Fruit fly (Drosophila melanogaster) whole organism, embryonic: Measurements from ENCODE around the gene Bet3.
A peak's percentile ranks its signal among the peaks of the same experiment; 100 is the strongest.

Experiments
- ATbp ChIP-seq: fragments of 200-800 bp; sonication (Bioruptor generic); optimal IDR thresholded peaks from 2 replicates; lab custom pipeline; 2017; ENCODE audit warnings: missing biosample characterization, mild to moderate bottlenecking, missing genetic modification characterization, missing genetic modification reagents
- Aef1 ChIP-seq: fragments of 200-800 bp; sonication (Bioruptor generic); IDR thresholded peaks from 3 replicates; pipeline ENCODE4 v1.3.6; 2022; ENCODE audit warnings: missing biosample characterization, missing genetic modification characterization
- Bdp1 ChIP-seq: fragments of 200-800 bp; sonication (Bioruptor generic); optimal IDR thresholded peaks from 3 replicates; lab custom pipeline; 2016; ENCODE audit warnings: missing biosample characterization, missing genetic modification characterization
- CG10431 ChIP-seq: fragments of 200-800 bp; sonication (Bioruptor generic); optimal IDR thresholded peaks from 3 replicates; lab custom pipeline; 2018; ENCODE audit warnings: missing biosample characterization, mild to moderate bottlenecking, missing genetic modification characterization
- CG11247 ChIP-seq: fragments of 200-800 bp; sonication (Bioruptor generic); IDR thresholded peaks from 2 replicates; pipeline ENCODE4 v1.3.6; 2022; ENCODE audit warnings: missing biosample characterization, missing genetic modification characterization
- CG14050 ChIP-seq: fragments of 200-800 bp; sonication (Bioruptor generic); IDR thresholded peaks from 3 replicates; pipeline ENCODE4 v1.3.6; 2022; ENCODE audit warnings: missing biosample characterization, missing genetic modification characterization
- CG17361 ChIP-seq: fragments of 200-800 bp; sonication (Bioruptor generic); IDR thresholded peaks from 3 replicates; pipeline ENCODE4 v1.3.6; 2022; ENCODE audit warnings: missing biosample characterization, missing genetic modification characterization
- CG18764 ChIP-seq: fragments of 200-800 bp; sonication (Bioruptor generic); optimal IDR thresholded peaks from 3 replicates; lab custom pipeline; 2016; ENCODE audit warnings: missing biosample characterization, missing genetic modification characterization
- CG2116 ChIP-seq: fragments of 200-800 bp; sonication (Bioruptor generic); optimal IDR thresholded peaks from 3 replicates; lab custom pipeline; 2018; ENCODE audit warnings: missing biosample characterization, mild to moderate bottlenecking, missing genetic modification characterization
- CG2875 ChIP-seq: fragments of 200-800 bp; sonication (Bioruptor generic); optimal IDR thresholded peaks from 2 replicates; lab custom pipeline; 2017; ENCODE audit warnings: missing biosample characterization, mild to moderate bottlenecking, missing genetic modification characterization, missing genetic modification reagents
- CG3847 ChIP-seq: fragments of 200-800 bp; sonication (Bioruptor generic); IDR thresholded peaks from 2 replicates; pipeline ENCODE4 v1.3.6; 2022; ENCODE audit warnings: missing biosample characterization, missing genetic modification characterization
- CG4820 ChIP-seq: fragments of 200-800 bp; sonication (Bioruptor generic); optimal IDR thresholded peaks from 3 replicates; lab custom pipeline; 2016; ENCODE audit warnings: missing biosample characterization, missing genetic modification characterization
- CG5245 ChIP-seq: fragments of 200-800 bp; sonication (Bioruptor generic); optimal IDR thresholded peaks from 3 replicates; lab custom pipeline; 2016; ENCODE audit warnings: missing biosample characterization, missing genetic modification characterization
- CG9932 ChIP-seq: fragments of 200-800 bp; sonication (Bioruptor generic); IDR thresholded peaks from 2 replicates; pipeline ENCODE4 v1.3.6; 2022; ENCODE audit warnings: missing biosample characterization, missing genetic modification characterization
- Dad ChIP-seq: fragments of 200-800 bp; sonication (Bioruptor generic); optimal IDR thresholded peaks from 3 replicates; lab custom pipeline; 2016; ENCODE audit warnings: missing biosample characterization, missing genetic modification characterization
- Dbx ChIP-seq: fragments of 200-800 bp; sonication (Bioruptor generic); IDR thresholded peaks from 3 replicates; pipeline ENCODE4 v1.3.6; 2022; ENCODE audit warnings: missing biosample characterization, missing genetic modification characterization
- Doc2 ChIP-seq: fragments of 200-800 bp; sonication (Bioruptor generic); IDR thresholded peaks from 2 replicates; pipeline ENCODE4 v1.3.6; 2022; ENCODE audit warnings: missing biosample characterization, missing genetic modification characterization
- Drgx ChIP-seq: fragments of 200-800 bp; sonication (Bioruptor generic); IDR thresholded peaks from 2 replicates; pipeline ENCODE4 v1.3.6; 2022; ENCODE audit warnings: missing biosample characterization, missing genetic modification characterization
- Fer3 ChIP-seq: fragments of 200-800 bp; sonication (Bioruptor generic); optimal IDR thresholded peaks from 2 replicates; lab custom pipeline; 2018; ENCODE audit warnings: missing biosample characterization, mild to moderate bottlenecking, missing genetic modification characterization, moderate library complexity
- GATAe ChIP-seq: fragments of 200-800 bp; sonication (Bioruptor generic); conservative IDR thresholded peaks from 2 replicates; pipeline ENCODE4 v1.3.6; 2022; ENCODE audit warnings: missing biosample characterization, missing genetic modification characterization
- HmgZ ChIP-seq: fragments of 200-800 bp; sonication (Bioruptor generic); optimal IDR thresholded peaks from 2 replicates; lab custom pipeline; 2018; ENCODE audit warnings: missing biosample characterization, mild to moderate bottlenecking, missing genetic modification characterization
- Hmx ChIP-seq: fragments of 200-800 bp; sonication (Bioruptor generic); optimal IDR thresholded peaks from 2 replicates; lab custom pipeline; 2016; ENCODE audit warnings: missing biosample characterization, missing genetic modification characterization
- Hr51 ChIP-seq, 2 experiments: fragments of 200-800 bp; sonication (Bioruptor generic); optimal IDR thresholded peaks; 2 replicates in 1 of 2; 3 replicates in 1 of 2; lab custom pipeline; 2016 to 2018; ENCODE audit warnings: missing biosample characterization in 2 of 2, missing genetic modification characterization in 2 of 2, mild to moderate bottlenecking in 1 of 2, moderate library complexity in 1 of 2
- Mes4 ChIP-seq: fragments of 200-800 bp; sonication (Bioruptor generic); optimal IDR thresholded peaks from 2 replicates; lab custom pipeline; 2016; ENCODE audit warnings: missing biosample characterization, missing genetic modification characterization
- Oaz ChIP-seq: fragments of 200-800 bp; sonication (Bioruptor generic); IDR thresholded peaks from 2 replicates; pipeline ENCODE4 v1.3.6; 2022; ENCODE audit warnings: missing biosample characterization, missing genetic modification characterization
- Optix ChIP-seq: fragments of 200-800 bp; sonication (Bioruptor generic); IDR thresholded peaks from 3 replicates; pipeline ENCODE4 v1.3.6; 2022; ENCODE audit warnings: missing biosample characterization, missing genetic modification characterization
- Side ChIP-seq: fragments of 200-800 bp; sonication (Bioruptor generic); optimal IDR thresholded peaks from 2 replicates; lab custom pipeline; 2016; ENCODE audit warnings: missing biosample characterization, missing genetic modification characterization
- az2 ChIP-seq: fragments of 200-800 bp; sonication (Bioruptor generic); optimal IDR thresholded peaks from 3 replicates; lab custom pipeline; 2016; ENCODE audit warnings: missing biosample characterization, missing genetic modification characterization
- bbx ChIP-seq: fragments of 200-800 bp; sonication (Bioruptor generic); IDR thresholded peaks from 2 replicates; pipeline ENCODE4 v1.3.6; 2022; ENCODE audit warnings: missing biosample characterization, missing genetic modification characterization; ENCODE audit not compliant: partially characterized antibody
- chif ChIP-seq, 2 experiments: fragments of 200-800 bp; sonication (Bioruptor generic); optimal IDR thresholded peaks; 3 replicates each; lab custom pipeline; 2016; ENCODE audit warnings: missing biosample characterization in 2 of 2, missing genetic modification characterization in 2 of 2
- chm ChIP-seq: fragments of 200-800 bp; sonication (Bioruptor generic); IDR thresholded peaks from 2 replicates; pipeline ENCODE4 v1.3.6; 2022; ENCODE audit warnings: missing biosample characterization, missing genetic modification characterization
- crc ChIP-seq: fragments of 200-800 bp; sonication (Bioruptor generic); optimal IDR thresholded peaks from 2 replicates; lab custom pipeline; 2016; ENCODE audit warnings: missing biosample characterization, missing genetic modification characterization
- da ChIP-seq: fragments of 200-800 bp; sonication (Bioruptor generic); optimal IDR thresholded peaks from 2 replicates; lab custom pipeline; 2016; ENCODE audit warnings: missing biosample characterization, missing genetic modification characterization
- fu2 ChIP-seq: fragments of 200-800 bp; sonication (Bioruptor generic); optimal IDR thresholded peaks from 2 replicates; lab custom pipeline; 2016; ENCODE audit warnings: missing biosample characterization, missing genetic modification characterization
- gcm ChIP-seq: fragments of 200-800 bp; sonication (Bioruptor generic); optimal IDR thresholded peaks from 2 replicates; lab custom pipeline; 2019; ENCODE audit warnings: missing biosample characterization, mild to moderate bottlenecking, missing genetic modification characterization, moderate library complexity
- gfzf ChIP-seq: fragments of 200-800 bp; sonication (Bioruptor generic); optimal IDR thresholded peaks from 2 replicates; lab custom pipeline; 2016; ENCODE audit warnings: missing biosample characterization, mild to moderate bottlenecking, missing genetic modification characterization, moderate library complexity
- jing ChIP-seq: fragments of 200-800 bp; sonication (Bioruptor generic); optimal IDR thresholded peaks from 2 replicates; lab custom pipeline; 2018; ENCODE audit warnings: missing biosample characterization, mild to moderate bottlenecking, missing genetic modification characterization
- kay ChIP-seq: fragments of 200-800 bp; sonication (Bioruptor generic); optimal IDR thresholded peaks from 2 replicates; lab custom pipeline; 2016; ENCODE audit warnings: missing biosample characterization, missing genetic modification characterization
- org-1 ChIP-seq: fragments of 200-800 bp; sonication (Bioruptor generic); optimal IDR thresholded peaks from 2 replicates; lab custom pipeline; 2017; ENCODE audit warnings: missing biosample characterization, missing genetic modification characterization
- phol ChIP-seq: fragments of 200-800 bp; sonication (Bioruptor generic); optimal IDR thresholded peaks from 3 replicates; lab custom pipeline; 2018; ENCODE audit warnings: missing biosample characterization, mild to moderate bottlenecking, missing genetic modification characterization, moderate library complexity
- scrt ChIP-seq: fragments of 200-800 bp; sonication (Bioruptor generic); optimal IDR thresholded peaks from 2 replicates; lab custom pipeline; 2018; ENCODE audit warnings: missing biosample characterization, mild to moderate bottlenecking, missing genetic modification characterization, moderate library complexity
- shn ChIP-seq: fragments of 200-800 bp; sonication (Bioruptor generic); optimal IDR thresholded peaks from 3 replicates; lab custom pipeline; 2016; ENCODE audit warnings: missing biosample characterization, missing genetic modification characterization
- slp2 ChIP-seq: fragments of 200-800 bp; sonication (Bioruptor generic); optimal IDR thresholded peaks from 2 replicates; lab custom pipeline; 2016; ENCODE audit warnings: missing biosample characterization, missing genetic modification characterization
- unc-4 ChIP-seq: fragments of 200-800 bp; sonication (Bioruptor generic); IDR thresholded peaks from 2 replicates; pipeline ENCODE4 v1.3.6; 2022; ENCODE audit warnings: missing biosample characterization, missing genetic modification characterization; ENCODE audit not compliant: partially characterized antibody
- wek ChIP-seq: fragments of 200-800 bp; sonication (Bioruptor generic); optimal IDR thresholded peaks from 3 replicates; lab custom pipeline; 2018; ENCODE audit warnings: missing biosample characterization, mild to moderate bottlenecking, missing genetic modification characterization, moderate library complexity
- wor ChIP-seq: fragments of 200-800 bp; sonication (Bioruptor generic); IDR thresholded peaks from 2 replicates; pipeline ENCODE4 v1.3.6; 2022; ENCODE audit warnings: missing biosample characterization, missing genetic modification characterization
- zen ChIP-seq: fragments of 200-800 bp; sonication (Bioruptor generic); optimal IDR thresholded peaks from 3 replicates; lab custom pipeline; 2018; ENCODE audit warnings: missing biosample characterization, mild to moderate bottlenecking, missing genetic modification characterization, moderate library complexity
- zf30C ChIP-seq: fragments of 200-800 bp; sonication (Bioruptor generic); optimal IDR thresholded peaks from 3 replicates; lab custom pipeline; 2018; ENCODE audit warnings: missing biosample characterization, mild to moderate bottlenecking, missing genetic modification characterization
- zfh2 ChIP-seq: fragments of 200-800 bp; sonication (Bioruptor generic); optimal IDR thresholded peaks from 2 replicates; lab custom pipeline; 2016; ENCODE audit warnings: missing biosample characterization, missing genetic modification characterization

Bet3 gene

dm6 chr3L:9429665-9430607, 12.1 kb downstream of the Bet3 start, which contains the start of the genes RpS17 and MTF-1 (continued):
- TF ChIP-seq Side (GFP tag; lab: Kevin White, UChicago) (peak; percentile 59), zen (no peak), zf30C (GFP tag; lab: Kevin White, UChicago) (peak; percentile 3), jing (GFP tag; lab: Kevin White, UChicago) (no peak), org-1 (peak; percentile 17), bbx (GFP tag; lab: Robert Waterston, UW) (no peak), CG2116 (peak; percentile 64), CG10431 (GFP tag; lab: Kevin White, UChicago) (peak; percentile 59), gcm (GFP tag; lab: Kevin White, UChicago) (peak; percentile 46), Fer3 (peak; percentile 24), HmgZ (tag; lab: Kevin White, UChicago) (peak; percentile 48), Dad (peak; percentile 6), Hr51 (GFP tag; optimal IDR thresholded peaks at IDR 0.05; lab: Kevin White, UChicago) (no peak), scrt (peak; percentile 39), wek (GFP tag; lab: Kevin White, UChicago) (peak; percentile 98), CG9932 (GFP tag; lab: Robert Waterston, UW) (no peak; the same call in 1 of the 2 replicates), kay (GFP tag; lab: Kevin White, UChicago) (no peak), chm (GFP tag; lab: Robert Waterston, UW) (peak; percentile 80), ATbp (GFP tag; lab: Kevin White, UChicago) (peak; percentile 44), Oaz (GFP tag; lab: Robert Waterston, UW) (no peak), Mes4 (peak; percentile 78), Aef1 (GFP tag; lab: Robert Waterston, UW) (no peak), Optix (0 out of 3 replicates have a peak, but pooled peaks have one; percentile 35), Drgx (GFP tag; lab: Robert Waterston, UW) (no peak), unc-4 (GFP tag; lab: Robert Waterston, UW) (no peak), CG2875 (GFP tag; lab: Kevin White, UChicago) (no peak), CG11247 (no peak), zfh2 (GFP tag; lab: Kevin White, UChicago) (peak; percentile 29), fu2 (no peak), CG14050 (GFP tag; lab: Robert Waterston, UW) (peak; percentile 42; the same call in 2 of the 3 replicates), wor (GFP tag; lab: Robert Waterston, UW) (no peak), CG3847 (GFP tag; lab: Robert Waterston, UW) (peak; percentile 34; the same call in 1 of the 2 replicates)

dm6 chr3L:9426656-9427294, 15.3 kb downstream of the Bet3 start, which contains the start of the genes Atat and Shc:
TSS of gene Atat (minus strand) at chr3L:9426758.
TSS of gene Shc (plus strand) at chr3L:9427010.
- TF ChIP-seq Doc2 (peak; percentile 98), CG18764 (GFP tag; lab: Kevin White, UChicago) (peak; percentile 99), gfzf (GFP tag; lab: Kevin White, UChicago) (peak; percentile 89), Hmx (peak; percentile 97), CG4820 (GFP tag; lab: Kevin White, UChicago) (peak; percentile 99), CG5245 (GFP tag; lab: Kevin White, UChicago) (peak; percentile 99), slp2 (GFP tag; lab: Kevin White, UChicago) (peak; percentile 99), GATAe (GFP tag; lab: Robert Waterston, UW) (peak; percentile 98), Hr51 (GFP tag; optimal IDR thresholded peaks at IDR 0.05; lab: Kevin White, UChicago) (peak; percentile 97 to 100), az2 (GFP tag; lab: Kevin White, UChicago) (peak; percentile 99), CG17361 (GFP tag; lab: Robert Waterston, UW) (peak; percentile 98), Bdp1 (GFP tag; lab: Kevin White, UChicago) (peak; percentile 95), phol (peak; percentile 99), zen (peak; percentile 99), da (peak; percentile 99), shn (GFP tag; lab: Kevin White, UChicago) (peak; percentile 100), crc (GFP tag; lab: Kevin White, UChicago) (peak; percentile 98), Dbx (GFP tag; lab: Robert Waterston, UW) (peak; percentile 100), chif (GFP tag; optimal IDR thresholded peaks at IDR 0.05; lab: Kevin White, UChicago) (peak; percentile 99 to 100)
